Worm (Caenorhabditis elegans) whole organism, L4/young adult: Measurements from ENCODE around the gene B0334.5.
A peak's percentile ranks its signal among the peaks of the same experiment; 100 is the strongest.

ENCODE experiments used
- W03F9.2 ChIP-seq: fragments of 150-350 bp; optimal IDR thresholded peaks from 2 replicates; lab custom pipeline; 2014; ENCODE audit warnings: missing biosample characterization, missing genetic modification characterization
- dao-5 ChIP-seq: sonication (generic microtip); optimal IDR thresholded peaks from 2 replicates; lab custom pipeline; 2016; ENCODE audit warnings: missing genotype, missing genetic modification characterization, moderate library complexity, missing compliant biosample characterization
- him-1 ChIP-seq: sonication (generic microtip); optimal IDR thresholded peaks from 2 replicates; lab custom pipeline; 2016; ENCODE audit warnings: missing genotype, missing genetic modification reagents, missing genetic modification characterization, missing compliant biosample characterization

B0334.5 gene

DNA sequence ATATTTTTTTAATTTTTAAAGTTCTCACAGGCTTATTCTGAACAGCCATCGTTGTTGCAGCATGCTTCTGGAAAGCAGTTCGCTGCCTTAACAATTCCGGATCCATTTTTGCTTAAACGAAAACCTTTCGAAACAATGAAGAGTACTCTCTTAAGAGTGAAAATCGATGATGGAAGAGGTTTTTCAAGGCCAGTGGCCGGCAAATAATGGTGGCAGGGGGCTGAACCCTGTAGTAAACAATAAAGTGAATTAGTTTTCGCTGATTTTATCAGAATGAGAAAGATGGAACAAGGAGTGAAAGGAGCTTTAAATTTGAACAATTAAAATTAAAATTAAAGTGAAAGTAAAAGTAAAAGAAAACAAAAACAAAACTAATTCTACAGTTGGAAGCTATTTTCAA is 44.9 kb downstream of the B0334.5 start, which contains the start of gene gtf-2E2:
gtf-2E2 (minus strand) TSS at position 111 of the 400 bp plus-strand sequence.
- TF ChIP-seq W03F9.2 (tag; lab: Kevin White, UChicago) = no peak
- TF ChIP-seq him-1 = no peak
- TF ChIP-seq dao-5 = no peak

DNA sequence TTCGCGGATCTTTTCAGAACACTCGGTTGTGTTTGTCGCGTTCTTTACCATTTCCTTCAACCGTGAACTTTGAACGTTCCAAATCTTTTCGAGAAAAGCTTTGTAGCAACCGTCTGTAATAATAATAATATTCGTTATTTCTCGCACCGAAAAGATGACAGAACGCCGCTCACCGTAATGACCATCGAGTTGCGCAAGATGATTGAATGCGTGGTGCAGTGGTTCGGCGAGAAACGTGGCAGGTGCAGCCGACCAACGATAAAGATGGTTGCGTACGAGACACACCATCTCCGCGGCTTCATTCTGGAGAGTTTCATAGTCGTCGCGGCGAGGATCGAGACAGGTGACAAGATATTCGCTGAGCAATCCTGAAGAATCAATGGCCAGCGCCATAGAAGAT is 45.5 kb downstream of the B0334.5 start:
- TF ChIP-seq him-1 (no peak), dao-5 (no peak), W03F9.2 (tag; lab: Kevin White, UChicago) (no peak)

ce11 chrII:11544714-11545113 is 47.2 kb downstream of the B0334.5 start, which contains the start of gene F54D5.9:
Gene F54D5.9, minus strand, starts transcription at chrII:11544828.
- TF ChIP-seq W03F9.2 (tag; lab: Kevin White, UChicago) (no peak), him-1 (no peak), dao-5 (no peak)

DNA sequence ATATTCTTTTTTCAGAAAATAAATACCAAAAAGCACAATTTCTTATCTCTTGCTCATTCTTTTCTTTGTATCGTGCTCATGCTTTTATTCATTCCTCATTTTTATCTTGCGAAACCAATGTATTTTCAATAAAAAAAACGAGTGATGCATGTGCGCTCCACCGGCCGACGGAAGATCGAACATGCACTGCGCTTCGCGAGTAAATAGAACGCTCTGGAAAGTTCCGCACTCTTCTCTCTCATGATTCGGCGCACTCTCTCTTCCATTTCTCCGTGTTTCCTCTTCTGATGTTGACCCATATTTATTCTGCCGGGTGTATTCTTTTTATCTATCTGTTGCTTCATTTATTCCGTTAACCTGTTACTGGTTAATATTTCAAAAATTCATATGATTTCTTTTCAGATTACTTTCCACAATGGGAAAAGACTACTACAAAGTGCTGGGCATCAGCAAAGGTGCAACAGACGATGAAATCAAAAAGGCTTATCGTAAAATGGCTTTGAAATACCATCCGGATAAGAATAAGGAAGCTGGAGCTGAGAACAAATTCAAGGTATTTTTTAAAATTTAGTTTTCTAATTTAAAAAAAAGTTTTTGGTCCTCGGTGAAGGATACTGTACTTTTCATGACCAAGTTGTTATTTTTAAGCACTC is 48.0 kb downstream of the B0334.5 start, which contains the start of gene dnj-13:
dnj-13 (plus strand) TSS at position 403 of the 653 bp plus-strand sequence.
- TF ChIP-seq him-1 = peak; percentile 73
- peak; percentile 83 for TF ChIP-seq W03F9.2 (tag; lab: Kevin White, UChicago)
- peak; percentile 36 for TF ChIP-seq dao-5

DNA sequence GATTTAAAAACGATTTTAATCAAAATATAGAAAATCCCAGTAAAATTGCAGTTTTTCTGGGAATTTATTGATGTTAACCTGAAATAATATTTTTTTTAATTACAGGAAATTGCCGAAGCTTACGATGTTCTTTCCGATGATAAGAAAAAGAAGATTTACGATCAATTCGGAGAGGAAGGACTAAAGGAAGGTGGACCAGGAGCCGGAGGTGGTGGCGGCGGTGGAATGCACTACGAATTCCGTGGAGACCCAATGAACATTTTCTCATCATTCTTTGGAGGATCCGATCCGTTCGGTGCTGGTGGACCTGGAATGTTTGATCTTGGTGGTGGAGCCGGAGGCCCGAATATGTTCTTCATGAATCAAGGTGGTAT is 48.5 kb downstream of the B0334.5 start:
- TF ChIP-seq him-1 (no peak), W03F9.2 (tag; lab: Kevin White, UChicago) (no peak), dao-5 (no peak)

ce11 chrII:11547254-11547687 is 49.8 kb downstream of the B0334.5 start, which contains the start of gene F54D5.7:
Gene F54D5.7, plus strand, starts transcription at chrII:11547517.
- TF ChIP-seq dao-5 = no peak
- no peak for TF ChIP-seq him-1
- peak; percentile 30 for TF ChIP-seq W03F9.2 (tag; lab: Kevin White, UChicago)
